Worm (Caenorhabditis elegans): Measurements from ENCODE around the gene sec-3.

The sec-3 gene

DNA sequence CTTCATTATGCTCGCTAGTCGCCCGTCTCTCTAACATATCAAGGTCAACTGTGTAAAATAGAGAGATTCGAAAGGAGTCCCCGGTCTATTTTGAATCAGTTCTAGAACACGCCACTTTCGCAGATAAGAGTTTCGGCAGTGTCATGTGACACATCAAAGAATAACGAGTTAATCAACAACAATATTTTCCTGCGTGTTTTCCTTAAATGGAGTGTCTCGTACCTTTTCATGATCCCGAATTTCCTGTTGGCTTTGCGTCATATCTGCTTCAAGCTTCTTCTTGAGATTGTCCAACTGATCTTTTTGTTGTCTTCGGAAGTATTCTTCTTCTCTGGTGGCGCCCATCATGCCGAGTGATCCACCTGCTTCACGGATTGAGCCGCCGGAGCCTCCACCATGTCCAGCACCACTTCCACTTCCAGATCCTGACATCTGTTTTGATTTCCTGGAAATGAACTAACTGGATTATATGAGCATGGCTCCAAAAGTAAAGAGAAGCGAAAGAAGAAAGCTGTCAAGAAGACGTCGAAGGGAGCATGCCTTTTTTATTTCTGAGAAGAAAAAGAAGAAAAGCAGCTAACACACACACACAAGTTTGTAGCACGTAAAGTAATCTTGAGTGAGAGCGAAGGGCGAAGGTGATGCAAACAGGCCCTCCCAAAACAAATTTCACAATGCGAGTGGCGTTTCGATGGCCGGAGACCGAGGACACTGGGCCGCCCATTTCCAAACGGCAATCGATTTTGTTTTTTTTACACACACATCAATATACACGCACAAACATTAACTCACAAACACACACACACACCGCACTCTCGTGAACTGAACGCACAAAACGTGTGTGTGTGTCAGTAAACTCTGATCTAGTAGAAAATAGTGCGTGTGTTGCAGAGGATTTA lies 15.7 kb upstream of the sec-3 start (continued):
- TF ChIP-seq alr-1 (tag; optimal IDR thresholded peaks at IDR 0.05; ENCODE audit: borderline replicate concordance) (no peak), nhr-47 (tag; optimal IDR thresholded peaks at IDR 0.05) (peak; percentile 47), lin-14 (GFP tag; optimal IDR thresholded peaks at IDR 0.05) (peak; percentile 59), egl-13 (tag; optimal IDR thresholded peaks at IDR 0.05) (no peak), ceh-88 (GFP tag; IDR thresholded peaks at IDR 0.05) (no peak), tbx-2 (tag; optimal IDR thresholded peaks at IDR 0.05) (no peak), ceh-90 (tag; optimal IDR thresholded peaks at IDR 0.05) (no peak), lir-3 (tag; optimal IDR thresholded peaks at IDR 0.05; ENCODE audit: poor library complexity) (peak; percentile 41), nhr-19 (GFP tag; conservative IDR thresholded peaks at IDR 0.05) (peak; percentile 62), nhr-237 (tag; optimal IDR thresholded peaks at IDR 0.05) (no peak), zag-1 (tag; optimal IDR thresholded peaks at IDR 0.05) (no peak), unc-98 (GFP tag; IDR thresholded peaks at IDR 0.05) (no peak), skn-1 (tag; optimal IDR thresholded peaks at IDR 0.05) (peak; percentile 11), rnt-1 (tag; optimal IDR thresholded peaks at IDR 0.05) (peak; percentile 40), jun-1 (tag; optimal IDR thresholded peaks at IDR 0.05) (no peak), hlh-17 (GFP tag; optimal IDR thresholded peaks at IDR 0.05; ENCODE audit: borderline replicate concordance) (no peak), isw-1 (GFP tag; IDR thresholded peaks at IDR 0.05) (no peak), ceh-63 (GFP tag; optimal IDR thresholded peaks at IDR 0.05) (peak; percentile 48), ceh-8 (GFP tag; optimal IDR thresholded peaks at IDR 0.05) (peak; percentile 33), unc-130 (tag; optimal IDR thresholded peaks at IDR 0.05) (peak; percentile 84), lin-39 (tag; optimal IDR thresholded peaks at IDR 0.05) (no peak), C04F5.9 (tag; optimal IDR thresholded peaks at IDR 0.05) (no peak), lin-35 (GFP tag; optimal IDR thresholded peaks at IDR 0.05) (peak in 1 of 2 experiments; percentile 58), mdl-1 (tag; optimal IDR thresholded peaks at IDR 0.05) (peak in 1 of 2 experiments; percentile 55), aha-1 (tag; optimal IDR thresholded peaks at IDR 0.05) (no peak), unc-62 (GFP tag; optimal IDR thresholded peaks at IDR 0.05) (no peak), C16A3.4 (tag; optimal IDR thresholded peaks at IDR 0.05) (peak; percentile 54), F16B12.6 (tag; optimal IDR thresholded peaks at IDR 0.05) (no peak), lin-13 (GFP tag; optimal IDR thresholded peaks at IDR 0.05) (peak; percentile 53), ztf-4 (tag; optimal IDR thresholded peaks at IDR 0.05) (no peak), lsy-2 (tag; optimal IDR thresholded peaks at IDR 0.05) (peak in 1 of 2 experiments; percentile 27), Y116A8C.19 (tag; optimal IDR thresholded peaks at IDR 0.05; ENCODE audit: borderline replicate concordance) (no peak), sup-37 (GFP tag; optimal IDR thresholded peaks at IDR 0.05) (no peak), efl-3 (GFP tag; optimal IDR thresholded peaks at IDR 0.05) (no peak), egl-27 (tag; optimal IDR thresholded peaks at IDR 0.05) (no peak), elt-2 (tag; optimal IDR thresholded peaks at IDR 0.05) (peak; percentile 42), aly-2 (tag; optimal IDR thresholded peaks at IDR 0.05) (peak; percentile 46), nhr-12 (tag; optimal IDR thresholded peaks at IDR 0.05) (no peak), unc-86 (tag; optimal IDR thresholded peaks at IDR 0.05) (no peak), nhr-77 (tag; optimal IDR thresholded peaks at IDR 0.05) (peak; percentile 50), hpl-2 (GFP tag; optimal IDR thresholded peaks at IDR 0.05) (no peak), dsc-1 (tag; optimal IDR thresholded peaks at IDR 0.05) (peak; percentile 28), mep-1 (tag; optimal IDR thresholded peaks at IDR 0.05) (no peak), fos-1 (tag; optimal IDR thresholded peaks at IDR 0.05) (peak; percentile 3), snpc-4 (tag; optimal IDR thresholded peaks at IDR 0.05) (no peak), nhr-20 (tag; optimal IDR thresholded peaks at IDR 0.05) (peak; percentile 72), sox-4 (tag; optimal IDR thresholded peaks at IDR 0.05) (no peak), xbp-1 (tag; optimal IDR thresholded peaks at IDR 0.05) (peak; percentile 1), fkh-4 (tag; optimal IDR thresholded peaks at IDR 0.05; ENCODE audit: borderline replicate concordance) (no peak), mab-9 (GFP tag; IDR thresholded peaks at IDR 0.05) (no peak), irx-1 (tag; optimal IDR thresholded peaks at IDR 0.05) (no peak)
